Fruit fly (Drosophila melanogaster): Measurements from ENCODE around the gene CG9377.

CG9377 gene

dm6 chr2L:13366109-13366747 lies 4.9 kb upstream of the CG9377 start, which contains the start of the genes Nnp-1 and Grx3 (continued):
- TF ChIP-seq CG18262 (tag; optimal IDR thresholded peaks at IDR 0.05), result no peak
- TF ChIP-seq CG4617 (GFP tag; optimal IDR thresholded peaks at IDR 0.05; ENCODE audit: borderline replicate concordance), result peak; percentile 62
- peak; percentile 7 for TF ChIP-seq Hsf (GFP tag; optimal IDR thresholded peaks at IDR 0.05)
- peak; percentile 49 for TF ChIP-seq pzg (GFP tag; optimal IDR thresholded peaks at IDR 0.05)
- TF ChIP-seq Blimp-1 (GFP tag; optimal IDR thresholded peaks at IDR 0.05), result no peak
- TF ChIP-seq chm (GFP tag; IDR thresholded peaks at IDR 0.05), result no peak
- no peak for TF ChIP-seq CG10274 (GFP tag; optimal IDR thresholded peaks at IDR 0.05)
- peak; percentile 79 for TF ChIP-seq CoRest (tag; optimal IDR thresholded peaks at IDR 0.05)
- TF ChIP-seq CG9437 (GFP tag; optimal IDR thresholded peaks at IDR 0.05), result peak; percentile 60
- no peak for TF ChIP-seq cad (GFP tag; optimal IDR thresholded peaks at IDR 0.05)
- TF ChIP-seq scrt (GFP tag; optimal IDR thresholded peaks at IDR 0.05), result no peak
- peak; percentile 49 for TF ChIP-seq stwl (tag; optimal IDR thresholded peaks at IDR 0.05)
- no peak for TF ChIP-seq NK7.1 (GFP tag; optimal IDR thresholded peaks at IDR 0.05)
- peak; percentile 57 for TF ChIP-seq CG9215 (GFP tag; IDR thresholded peaks at IDR 0.05)
- TF ChIP-seq CG12942 (GFP tag; optimal IDR thresholded peaks at IDR 0.05), result peak; percentile 27
- TF ChIP-seq dmrt11E (tag; optimal IDR thresholded peaks at IDR 0.05), result peak; percentile 61
- peak; percentile 59 for TF ChIP-seq Ptx1 (GFP tag; IDR thresholded peaks at IDR 0.05)
- TF ChIP-seq CG32767 (GFP tag; IDR thresholded peaks at IDR 0.05), result peak; percentile 26; the same call in 1 of the 2 replicates
- no peak for TF ChIP-seq Atf-2 (GFP tag; optimal IDR thresholded peaks at IDR 0.05)
- TF ChIP-seq Hand (GFP tag; optimal IDR thresholded peaks at IDR 0.05), result no peak
- TF ChIP-seq Doc2 (GFP tag; IDR thresholded peaks at IDR 0.05), result no peak
- TF ChIP-seq jigr1 (GFP tag; IDR thresholded peaks at IDR 0.05), result no peak
- no peak for TF ChIP-seq GATAe (GFP tag; conservative IDR thresholded peaks at IDR 0.05)
- peak; percentile 32; the same call in 1 of the 3 replicates for TF ChIP-seq knrl (GFP tag; IDR thresholded peaks at IDR 0.05; ENCODE audit: partially characterized antibody)
- no peak for TF ChIP-seq salm (tag; optimal IDR thresholded peaks at IDR 0.05)
- TF ChIP-seq CG8089 (GFP tag; optimal IDR thresholded peaks at IDR 0.05), result no peak
- TF ChIP-seq CG17186 (GFP tag; optimal IDR thresholded peaks at IDR 0.05), result peak; percentile 13
- TF ChIP-seq slp2 (GFP tag; optimal IDR thresholded peaks at IDR 0.05), result no peak
- no peak for TF ChIP-seq CG1603 (tag; optimal IDR thresholded peaks at IDR 0.05)
- TF ChIP-seq Nf-YB (GFP tag; optimal IDR thresholded peaks at IDR 0.05), result no peak
- peak; percentile 86 for TF ChIP-seq ssp (GFP tag; IDR thresholded peaks at IDR 0.05)
- peak; percentile 65 for TF ChIP-seq CG30020 (tag; optimal IDR thresholded peaks at IDR 0.05)
- TF ChIP-seq CG4328 (GFP tag; optimal IDR thresholded peaks at IDR 0.05), result peak; percentile 34
- no peak for TF ChIP-seq CG3726 (GFP tag; IDR thresholded peaks at IDR 0.05)
- peak in 1 of 2 experiments; percentile 60 for TF ChIP-seq dpn (GFP tag; optimal IDR thresholded peaks at IDR 0.05)
- no peak for TF ChIP-seq CG15479 (GFP tag; optimal IDR thresholded peaks at IDR 0.05)
- TF ChIP-seq Asciz (GFP tag; optimal IDR thresholded peaks at IDR 0.05), result no peak
- no peak for TF ChIP-seq Hr78 (GFP tag; optimal IDR thresholded peaks at IDR 0.05)
- TF ChIP-seq Vsx1 (GFP tag; optimal IDR thresholded peaks at IDR 0.05), result no peak
- TF ChIP-seq corto (GFP tag; optimal IDR thresholded peaks at IDR 0.05), result no peak
- TF ChIP-seq CG7963 (GFP tag; IDR thresholded peaks at IDR 0.05; ENCODE audit: partially characterized antibody), result no peak
- no peak for TF ChIP-seq Rx (GFP tag; IDR thresholded peaks at IDR 0.05)
- TF ChIP-seq Dp (GFP tag; optimal IDR thresholded peaks at IDR 0.05), result peak; percentile 1
- TF ChIP-seq sc (optimal IDR thresholded peaks at IDR 0.05), result no peak
- TF ChIP-seq sc (GFP tag; optimal IDR thresholded peaks at IDR 0.05), result no peak
- no peak for TF ChIP-seq wek (GFP tag; optimal IDR thresholded peaks at IDR 0.05)
- no peak for TF ChIP-seq disco-r (GFP tag; optimal IDR thresholded peaks at IDR 0.05)
- no peak for TF ChIP-seq chn (GFP tag; optimal IDR thresholded peaks at IDR 0.05)
- TF ChIP-seq fu2 (GFP tag; optimal IDR thresholded peaks at IDR 0.05), result no peak
- no peak for TF ChIP-seq tup (GFP tag; optimal IDR thresholded peaks at IDR 0.05)

Data from whole organism, embryonic.